Fruit fly (Drosophila melanogaster) whole organism, prepupa: ENCODE results near the gene Fmr1.

Experiments
- CG10631 ChIP-seq: fragments of 200-800 bp; sonication (Bioruptor generic); optimal IDR thresholded peaks from 2 replicates; lab custom pipeline; 2016; ENCODE audit warnings: missing biosample characterization, missing genetic modification characterization
- CG11902 ChIP-seq: fragments of 200-800 bp; sonication (Bioruptor generic); optimal IDR thresholded peaks from 3 replicates; lab custom pipeline; 2016; ENCODE audit warnings: missing biosample characterization, missing genetic modification characterization
- CG15336 ChIP-seq: fragments of 200-800 bp; sonication (Bioruptor generic); IDR thresholded peaks from 2 replicates; pipeline ENCODE4 v1.3.6; 2022; ENCODE audit warnings: missing biosample characterization, missing genetic modification characterization
- CG1621 ChIP-seq: fragments of 200-800 bp; sonication (Bioruptor generic); optimal IDR thresholded peaks from 3 replicates; lab custom pipeline; 2018; ENCODE audit warnings: missing biosample characterization, mild to moderate bottlenecking, missing genetic modification characterization
- CG16779 ChIP-seq: fragments of 200-800 bp; sonication (Bioruptor generic); optimal IDR thresholded peaks from 3 replicates; lab custom pipeline; 2017; ENCODE audit warnings: missing biosample characterization, mild to moderate bottlenecking, missing genetic modification characterization
- CG3032 ChIP-seq: fragments of 200-800 bp; optimal IDR thresholded peaks from 2 replicates; lab custom pipeline; 2019; ENCODE audit warnings: missing biosample characterization, mild to moderate bottlenecking, missing genetic modification characterization, moderate library complexity
- CG32006 ChIP-seq: fragments of 200-800 bp; sonication (Bioruptor generic); optimal IDR thresholded peaks from 3 replicates; lab custom pipeline; 2017; ENCODE audit warnings: missing biosample characterization, mild to moderate bottlenecking, missing genetic modification characterization
- CG34406 ChIP-seq: fragments of 200-800 bp; sonication (Bioruptor generic); optimal IDR thresholded peaks from 3 replicates; lab custom pipeline; 2016; ENCODE audit warnings: missing biosample characterization, missing genetic modification characterization
- CG3919 ChIP-seq: fragments of 200-800 bp; sonication (Bioruptor generic); optimal IDR thresholded peaks from 3 replicates; lab custom pipeline; 2016; ENCODE audit warnings: missing biosample characterization, missing genetic modification characterization
- CG6276 ChIP-seq: fragments of 200-800 bp; sonication (Bioruptor generic); optimal IDR thresholded peaks from 2 replicates; lab custom pipeline; 2017; ENCODE audit warnings: missing biosample characterization, mild to moderate bottlenecking, missing genetic modification characterization
- CG6792 ChIP-seq: fragments of 200-800 bp; sonication (Bioruptor generic); optimal IDR thresholded peaks from 3 replicates; lab custom pipeline; 2016; ENCODE audit warnings: missing biosample characterization, missing genetic modification characterization
- CG6808 ChIP-seq: fragments of 200-800 bp; sonication (Bioruptor generic); optimal IDR thresholded peaks from 3 replicates; lab custom pipeline; 2017; ENCODE audit warnings: missing biosample characterization, missing genetic modification characterization, mild to moderate bottlenecking, moderate library complexity, missing genetic modification reagents
- CG7368 ChIP-seq: fragments of 200-800 bp; sonication (Bioruptor generic); optimal IDR thresholded peaks from 3 replicates; lab custom pipeline; 2016; ENCODE audit warnings: missing biosample characterization, missing genetic modification characterization
- CG8119 ChIP-seq: fragments of 200-800 bp; sonication (Bioruptor generic); IDR thresholded peaks from 3 replicates; pipeline ENCODE4 v1.3.6; 2022; ENCODE audit warnings: missing biosample characterization, missing genetic modification characterization
- CG8319 ChIP-seq: fragments of 200-800 bp; sonication (Bioruptor generic); optimal IDR thresholded peaks from 3 replicates; lab custom pipeline; 2016; ENCODE audit warnings: missing biosample characterization, missing genetic modification characterization
- Eip75B ChIP-seq: fragments of 200-800 bp; sonication (Bioruptor generic); optimal IDR thresholded peaks from 3 replicates; lab custom pipeline; 2016; ENCODE audit warnings: missing biosample characterization, missing genetic modification characterization
- Eip78C ChIP-seq: fragments of 200-800 bp; sonication (Bioruptor generic); peaks from one replicate; lab custom pipeline; 2016; ENCODE audit warnings: missing biosample characterization, missing genetic modification characterization
- Eip93F ChIP-seq: fragments of 200-800 bp; sonication (Bioruptor generic); optimal IDR thresholded peaks from 2 replicates; lab custom pipeline; 2016; ENCODE audit warnings: missing biosample characterization, mild to moderate bottlenecking, missing genetic modification characterization
- Ets96B ChIP-seq: fragments of 200-800 bp; optimal IDR thresholded peaks from 2 replicates; lab custom pipeline; 2019; ENCODE audit warnings: missing biosample characterization, mild to moderate bottlenecking, missing genetic modification characterization, moderate library complexity
- Gug ChIP-seq: fragments of 200-800 bp; sonication (Bioruptor generic); IDR thresholded peaks from 2 replicates; pipeline ENCODE4 v1.3.6; 2022; ENCODE audit warnings: missing biosample characterization, missing genetic modification characterization
- Hr38 ChIP-seq: sonication (Bioruptor generic); optimal IDR thresholded peaks from 2 replicates; lab custom pipeline; 2016; ENCODE audit warnings: missing biosample characterization, missing genetic modification characterization
- Hr39 ChIP-seq: fragments of 200-800 bp; sonication (Bioruptor generic); optimal IDR thresholded peaks from 2 replicates; lab custom pipeline; 2016; ENCODE audit warnings: missing biosample characterization, missing genetic modification characterization
- Hr4 ChIP-seq: fragments of 200-800 bp; sonication (Bioruptor generic); optimal IDR thresholded peaks from 3 replicates; lab custom pipeline; 2016; ENCODE audit warnings: missing biosample characterization, missing genetic modification characterization
- Lpt ChIP-seq: fragments of 200-800 bp; sonication (Bioruptor generic); optimal IDR thresholded peaks from 3 replicates; lab custom pipeline; 2016; ENCODE audit warnings: missing biosample characterization, missing genetic modification characterization
- Smox ChIP-seq: fragments of 200-800 bp; sonication (Bioruptor generic); optimal IDR thresholded peaks from 3 replicates; lab custom pipeline; 2016; ENCODE audit warnings: missing biosample characterization, missing genetic modification characterization
- Sox14 ChIP-seq: fragments of 200-800 bp; sonication (Bioruptor generic); optimal IDR thresholded peaks from 3 replicates; lab custom pipeline; 2016; ENCODE audit warnings: missing biosample characterization, missing genetic modification characterization
- Sox15 ChIP-seq: fragments of 200-800 bp; sonication (Bioruptor generic); optimal IDR thresholded peaks from 3 replicates; lab custom pipeline; 2016; ENCODE audit warnings: missing biosample characterization, missing genetic modification characterization
- achi ChIP-seq: fragments of 200-800 bp; sonication (Bioruptor generic); optimal IDR thresholded peaks from 3 replicates; lab custom pipeline; 2016; ENCODE audit warnings: missing biosample characterization, missing genetic modification characterization
- acj6 ChIP-seq: fragments of 200-800 bp; sonication (Bioruptor generic); optimal IDR thresholded peaks from 3 replicates; lab custom pipeline; 2016; ENCODE audit warnings: missing biosample characterization, missing genetic modification characterization
- cyc ChIP-seq: fragments of 200-800 bp; sonication (Bioruptor generic); optimal IDR thresholded peaks from 3 replicates; lab custom pipeline; 2016; ENCODE audit warnings: missing biosample characterization, missing genetic modification characterization
- dac ChIP-seq: fragments of 200-800 bp; sonication (Bioruptor generic); optimal IDR thresholded peaks from 2 replicates; lab custom pipeline; 2017; ENCODE audit warnings: missing biosample characterization, mild to moderate bottlenecking, missing genetic modification characterization
- dsx ChIP-seq: fragments of 200-800 bp; optimal IDR thresholded peaks from 3 replicates; lab custom pipeline; 2019; ENCODE audit warnings: missing biosample characterization, mild to moderate bottlenecking, missing genetic modification characterization, moderate library complexity; ENCODE audit not compliant: poor library complexity, severe bottlenecking
- eg ChIP-seq: fragments of 200-800 bp; sonication (Bioruptor generic); IDR thresholded peaks from 3 replicates; pipeline ENCODE4 v1.3.6; 2022; ENCODE audit warnings: missing biosample characterization, missing genetic modification characterization
- esn ChIP-seq: fragments of 200-800 bp; sonication (Bioruptor generic); optimal IDR thresholded peaks from 2 replicates; lab custom pipeline; 2016; ENCODE audit warnings: missing biosample characterization, mild to moderate bottlenecking, missing genetic modification characterization, moderate library complexity
- fd85E ChIP-seq: fragments of 200-800 bp; sonication (Bioruptor generic); optimal IDR thresholded peaks from 3 replicates; lab custom pipeline; 2016; ENCODE audit warnings: missing biosample characterization, missing genetic modification characterization
- fkh ChIP-seq: fragments of 200-800 bp; sonication (Bioruptor generic); optimal IDR thresholded peaks from 3 replicates; lab custom pipeline; 2017; ENCODE audit warnings: missing biosample characterization, mild to moderate bottlenecking, missing genetic modification characterization, moderate library complexity
- net ChIP-seq: fragments of 200-800 bp; sonication (Bioruptor generic); optimal IDR thresholded peaks from 3 replicates; lab custom pipeline; 2016; ENCODE audit warnings: missing biosample characterization, missing genetic modification characterization
- pdm3 ChIP-seq: fragments of 200-800 bp; sonication (Bioruptor generic); optimal IDR thresholded peaks from 3 replicates; lab custom pipeline; 2016; ENCODE audit warnings: missing biosample characterization, missing genetic modification characterization
- salr ChIP-seq, 2 experiments: fragments of 200-800 bp; sonication (Bioruptor generic); optimal IDR thresholded peaks; 3 replicates each; lab custom pipeline; 2016 to 2018; ENCODE audit warnings: missing biosample characterization in 2 of 2, missing genetic modification characterization in 2 of 2, mild to moderate bottlenecking in 1 of 2
- ss ChIP-seq, 2 experiments: fragments of 200-800 bp; sonication (Bioruptor generic); optimal IDR thresholded peaks; 2 replicates in 1 of 2; 3 replicates in 1 of 2; lab custom pipeline; 2017 to 2018; ENCODE audit warnings: mild to moderate bottlenecking in 2 of 2, missing biosample characterization in 2 of 2, missing genetic modification characterization in 2 of 2, moderate library complexity in 1 of 2
- svp ChIP-seq: fragments of 200-800 bp; sonication (Bioruptor generic); peaks from one replicate; lab custom pipeline; 2016; ENCODE audit warnings: missing biosample characterization, missing genetic modification characterization
- vri ChIP-seq: fragments of 200-800 bp; sonication (Bioruptor generic); optimal IDR thresholded peaks from 3 replicates; lab custom pipeline; 2016; ENCODE audit warnings: missing biosample characterization, mild to moderate bottlenecking, missing genetic modification characterization

The Fmr1 gene

dm6 chr3R:10079267-10079987 is 30.5 kb downstream of the Fmr1 start (continued):
- TF ChIP-seq CG6792 (GFP tag; lab: Kevin White, UChicago) (peak; percentile 32), vri (peak; percentile 50), CG34406 (GFP tag; lab: Kevin White, UChicago) (peak; percentile 43), pdm3 (GFP tag; lab: Kevin White, UChicago) (peak; percentile 74), Smox (peak; percentile 45), CG15336 (GFP tag; lab: Robert Waterston, UW) (peak; percentile 82), Eip75B (GFP tag; lab: Kevin White, UChicago) (peak; percentile 65), svp (GFP tag; lab: Kevin White, UChicago) (peak; percentile 23), CG8319 (GFP tag; lab: Kevin White, UChicago) (peak; percentile 56), CG6808 (GFP tag; lab: Kevin White, UChicago) (peak; percentile 49), Gug (peak; percentile 78), Hr39 (GFP tag; lab: Kevin White, UChicago) (peak; percentile 54), Ets96B (tag; lab: Kevin White, UChicago) (peak; percentile 74), dsx (peak; percentile 1), Sox15 (peak; percentile 38), Lpt (GFP tag; lab: Kevin White, UChicago) (peak; percentile 37), eg (GFP tag; lab: Robert Waterston, UW) (peak; percentile 90), net (GFP tag; lab: Kevin White, UChicago) (peak; percentile 79), Sox14 (GFP tag; lab: Kevin White, UChicago) (peak; percentile 67), fkh (GFP tag; lab: Kevin White, UChicago) (no peak), CG8119 (peak; percentile 80), salr (GFP tag; optimal IDR thresholded peaks at IDR 0.05; lab: Kevin White, UChicago) (peak; percentile 17 to 51), CG11902 (no peak), CG6276 (peak; percentile 36), fd85E (GFP tag; lab: Kevin White, UChicago) (no peak), CG3919 (GFP tag; lab: Kevin White, UChicago) (peak; percentile 64), CG32006 (GFP tag; lab: Kevin White, UChicago) (peak; percentile 81), dac (GFP tag; lab: Kevin White, UChicago) (peak; percentile 13), CG16779 (tag; lab: Kevin White, UChicago) (peak; percentile 33), CG7368 (GFP tag; lab: Kevin White, UChicago) (peak; percentile 52), ss (GFP tag; optimal IDR thresholded peaks at IDR 0.05; lab: Kevin White, UChicago) (peak in 1 of 2 experiments; percentile 17), Eip93F (GFP tag; lab: Kevin White, UChicago) (no peak), CG1621 (tag; lab: Kevin White, UChicago) (peak; percentile 73), CG10631 (GFP tag; lab: Kevin White, UChicago) (peak; percentile 73)

- TF ChIP-seq achi (GFP tag; lab: Kevin White, UChicago) (no peak), Eip93F (GFP tag; lab: Kevin White, UChicago) (no peak), Hr38 (GFP tag; lab: Kevin White, UChicago) (no peak), CG3032 (no peak), CG11902 (no peak), Hr39 (GFP tag; lab: Kevin White, UChicago) (no peak), cyc (GFP tag; lab: Kevin White, UChicago) (no peak), dac (GFP tag; lab: Kevin White, UChicago) (no peak), esn (GFP tag; lab: Kevin White, UChicago) (no peak), Hr4 (no peak), vri (no peak), eg (GFP tag; lab: Robert Waterston, UW) (no peak), Sox14 (GFP tag; lab: Kevin White, UChicago) (no peak), acj6 (no peak), Eip78C (GFP tag; lab: Kevin White, UChicago) (no peak)
These were observed 31.3 kb downstream of the Fmr1 start for dm6 chr3R:10078468-10079143.
